Worm (Caenorhabditis elegans) whole organism, L2 larva: ENCODE measurements around the gene F01E11.3.

Experiments used
- R02D3.7 ChIP-seq: fragments of 150-350 bp; optimal IDR thresholded peaks from 2 replicates; lab custom pipeline; 2014; ENCODE audit warnings: missing biosample characterization, missing genetic modification characterization
- ZK546.5 ChIP-seq: sonication (generic microtip); optimal IDR thresholded peaks from 2 replicates; lab custom pipeline; 2017; ENCODE audit warnings: missing biosample characterization, missing genetic modification characterization
- ama-1 ChIP-seq: fragments of 150-350 bp; optimal IDR thresholded peaks from 2 replicates; lab custom pipeline; 2018; ENCODE audit warnings: inconsistent platforms
- blmp-1 ChIP-seq: sonication (generic microtip); optimal IDR thresholded peaks from 2 replicates; lab custom pipeline; 2017; ENCODE audit warnings: missing genetic modification characterization, mild to moderate bottlenecking, missing compliant biosample characterization, antibody characterized with exemption, moderate library complexity; ENCODE audit not compliant: insufficient read depth
- elt-1 ChIP-seq: fragments of 150-350 bp; optimal IDR thresholded peaks from 2 replicates; lab custom pipeline; 2014; ENCODE audit warnings: missing biosample characterization, missing genetic modification characterization
- lin-11 ChIP-seq: fragments of 150-350 bp; sonication (generic microtip); optimal IDR thresholded peaks from 2 replicates; lab custom pipeline; 2014; ENCODE audit warnings: missing biosample characterization, missing genetic modification characterization, inconsistent platforms, mixed read lengths
- lin-13 ChIP-seq: fragments of 150-350 bp; optimal IDR thresholded peaks from 2 replicates; lab custom pipeline; 2014; ENCODE audit warnings: missing biosample characterization, missing genetic modification reagents, missing genetic modification characterization
- nhr-23 ChIP-seq: fragments of 150-350 bp; optimal IDR thresholded peaks from 2 replicates; lab custom pipeline; 2014; ENCODE audit warnings: missing biosample characterization, missing genetic modification reagents, missing genetic modification characterization
- nhr-237 ChIP-seq: fragments of 150-350 bp; optimal IDR thresholded peaks from 2 replicates; lab custom pipeline; 2014; ENCODE audit warnings: missing biosample characterization, missing genetic modification characterization
- nhr-25 ChIP-seq: fragments of 150-350 bp; sonication (generic microtip); optimal IDR thresholded peaks from 3 replicates; lab custom pipeline; 2014; ENCODE audit warnings: missing biosample characterization, missing genetic modification characterization

DNA sequence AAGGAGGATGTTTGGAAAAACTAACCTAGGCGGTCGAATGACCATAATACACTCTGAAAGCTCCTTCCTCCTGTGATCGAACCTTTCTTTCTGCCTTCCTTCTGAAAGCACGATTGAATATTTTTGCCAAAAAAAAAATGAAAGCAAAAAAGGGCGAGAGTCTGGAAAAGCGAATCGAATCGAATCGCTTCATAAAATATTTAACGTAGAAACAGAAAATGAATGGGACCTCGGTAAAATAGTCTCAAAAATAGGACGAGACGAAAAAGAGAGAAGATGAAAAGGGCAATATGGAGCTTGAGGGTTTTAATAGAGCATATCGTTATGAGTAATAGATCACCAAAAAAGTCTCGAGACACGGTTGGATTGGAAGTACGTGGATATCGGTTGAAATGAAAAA is 10.9 kb upstream of the F01E11.3 start, which contains the start of gene inx-1:
- no peak for TF ChIP-seq nhr-23
- TF ChIP-seq nhr-237: no peak
- no peak for TF ChIP-seq nhr-25 (tag; lab: Kevin White, UChicago)
- no peak for TF ChIP-seq lin-13 (GFP tag; lab: Kevin White, UChicago)
- TF ChIP-seq R02D3.7 (tag; lab: Kevin White, UChicago): no peak
- no peak for TF ChIP-seq blmp-1 (tag; lab: Kevin White, UChicago)
- TF ChIP-seq ZK546.5: no peak
- TF ChIP-seq lin-11 (tag; lab: Kevin White, UChicago): no peak
- TF ChIP-seq elt-1 (tag; lab: Kevin White, UChicago): no peak
- no peak for TF ChIP-seq ama-1 (lab: Kevin White, UChicago)
